Worm (Caenorhabditis elegans): ENCODE data around the gene cup-15.

The cup-15 gene

ce11 chrII:9310204-9310603 lies 42.6 kb upstream of the cup-15 start, which contains the start of gene cam-1:
TSS of gene cam-1 (minus strand) at chrII:9310304.
- no peak for TF ChIP-seq blmp-1 (tag; optimal IDR thresholded peaks at IDR 0.05)
- TF ChIP-seq M03D4.4 (tag; optimal IDR thresholded peaks at IDR 0.05): no peak
- TF ChIP-seq hlh-1 (tag; optimal IDR thresholded peaks at IDR 0.05): no peak
- TF ChIP-seq lsy-2 (tag; optimal IDR thresholded peaks at IDR 0.05): no peak
- no peak for TF ChIP-seq ceh-43 (GFP tag; optimal IDR thresholded peaks at IDR 0.05)
- no peak for TF ChIP-seq pha-4 (tag; optimal IDR thresholded peaks at IDR 0.05)
- TF ChIP-seq drap-1 (GFP tag; optimal IDR thresholded peaks at IDR 0.05): no peak
- no peak for TF ChIP-seq sem-2 (GFP tag; optimal IDR thresholded peaks at IDR 0.05)
- TF ChIP-seq elt-3 (tag; optimal IDR thresholded peaks at IDR 0.05): no peak
- no peak for TF ChIP-seq snpc-4 (tag; optimal IDR thresholded peaks at IDR 0.05)
- no peak for TF ChIP-seq nhr-28 (tag; optimal IDR thresholded peaks at IDR 0.05)
- no peak for TF ChIP-seq lin-13 (tag; optimal IDR thresholded peaks at IDR 0.05)
- no peak for TF ChIP-seq ceh-83 (GFP tag; optimal IDR thresholded peaks at IDR 0.05)
- TF ChIP-seq mls-2 (tag; optimal IDR thresholded peaks at IDR 0.05): no peak
- no peak for TF ChIP-seq mab-5 (tag; optimal IDR thresholded peaks at IDR 0.05)
- TF ChIP-seq sptf-1 (tag; optimal IDR thresholded peaks at IDR 0.05): no peak
- TF ChIP-seq cnd-1 (tag; optimal IDR thresholded peaks at IDR 0.05): no peak
- no peak for TF ChIP-seq nhr-12 (tag; optimal IDR thresholded peaks at IDR 0.05)
- no peak for TF ChIP-seq tbx-8 (GFP tag; optimal IDR thresholded peaks at IDR 0.05)

DNA sequence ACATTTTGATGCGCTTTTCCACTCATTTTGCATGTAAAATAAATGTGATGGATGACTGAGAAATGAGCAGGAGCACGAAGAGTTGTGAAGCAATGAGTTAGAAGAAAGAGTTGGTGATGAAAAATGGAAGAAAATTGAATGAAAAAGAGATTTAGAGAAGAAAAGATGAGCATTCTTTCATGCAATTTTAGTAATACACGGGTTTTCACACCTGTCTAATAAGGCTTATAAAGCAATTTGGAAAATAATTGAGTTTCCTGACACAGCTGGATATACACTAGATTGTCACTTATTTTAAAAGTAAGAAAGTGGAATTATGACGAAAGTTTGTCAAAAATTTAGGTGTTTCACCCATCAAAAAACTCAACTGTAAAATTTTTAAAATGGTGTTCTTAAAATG lies 42.0 kb upstream of the cup-15 start:
- TF ChIP-seq ces-1 (GFP tag; optimal IDR thresholded peaks at IDR 0.05): peak; percentile 90
- TF ChIP-seq blmp-1 (tag; optimal IDR thresholded peaks at IDR 0.05): no peak

DNA sequence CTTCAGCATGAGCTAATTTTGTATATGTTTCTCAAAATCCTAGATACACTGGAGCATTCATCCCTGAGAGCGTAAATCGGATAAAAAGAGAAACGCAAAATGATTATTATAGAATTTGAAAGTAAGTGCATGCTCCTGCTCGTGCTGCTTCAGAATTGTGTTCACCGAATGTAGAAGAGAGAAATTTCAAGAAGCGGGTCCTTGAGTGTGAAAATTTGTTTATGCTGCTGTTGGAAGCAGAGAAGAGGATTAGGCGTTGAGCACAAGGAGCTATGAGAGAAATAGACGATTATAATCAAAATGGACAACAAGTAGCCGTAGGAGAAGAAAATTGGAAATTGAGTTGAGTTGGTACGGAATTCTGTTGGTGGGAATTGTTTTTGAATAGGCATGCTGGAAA lies 41.1 kb upstream of the cup-15 start:
- TF ChIP-seq unc-62 (GFP tag; optimal IDR thresholded peaks at IDR 0.05): peak; percentile 25
- TF ChIP-seq nhr-28 (tag; optimal IDR thresholded peaks at IDR 0.05): no peak
- TF ChIP-seq ces-1 (GFP tag; optimal IDR thresholded peaks at IDR 0.05): peak; percentile 98

DNA sequence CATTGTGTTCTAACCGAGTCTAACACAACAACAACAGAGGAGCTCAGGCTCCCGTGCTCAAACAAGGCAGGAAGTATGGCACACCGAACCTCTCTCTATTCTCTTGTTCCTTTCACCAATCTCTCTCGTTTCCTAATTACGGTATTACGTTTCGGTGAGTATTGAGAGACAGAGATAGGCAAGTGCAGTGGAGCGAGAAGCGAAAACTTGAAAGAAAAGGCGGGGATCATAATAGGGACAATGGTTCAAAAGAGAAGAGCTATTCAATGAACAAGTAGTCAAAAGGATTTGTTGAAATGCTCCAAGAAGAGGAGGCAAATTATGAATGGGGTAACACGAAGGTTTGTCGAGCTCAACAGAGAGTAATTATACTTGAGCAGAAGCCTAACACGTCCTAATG lies 39.5 kb upstream of the cup-15 start:
- TF ChIP-seq elt-1 (tag; optimal IDR thresholded peaks at IDR 0.05; ENCODE audit: borderline replicate concordance, insufficient read depth) (no peak), nhr-28 (tag; optimal IDR thresholded peaks at IDR 0.05) (no peak), ces-1 (GFP tag; optimal IDR thresholded peaks at IDR 0.05) (peak; percentile 50), flh-1 (GFP tag; optimal IDR thresholded peaks at IDR 0.05) (no peak), sptf-1 (tag; optimal IDR thresholded peaks at IDR 0.05) (no peak), mab-5 (tag; optimal IDR thresholded peaks at IDR 0.05) (no peak), M03D4.4 (tag; optimal IDR thresholded peaks at IDR 0.05) (no peak), mls-2 (tag; optimal IDR thresholded peaks at IDR 0.05) (peak; percentile 1)

- TF ChIP-seq mls-2 (tag; optimal IDR thresholded peaks at IDR 0.05) (no peak), blmp-1 (tag; optimal IDR thresholded peaks at IDR 0.05) (no peak), lin-32 (GFP tag; optimal IDR thresholded peaks at IDR 0.05) (no peak), mep-1 (tag; optimal IDR thresholded peaks at IDR 0.05) (no peak), unc-39 (tag; optimal IDR thresholded peaks at IDR 0.05) (no peak), nhr-28 (tag; optimal IDR thresholded peaks at IDR 0.05) (no peak), nhr-12 (tag; optimal IDR thresholded peaks at IDR 0.05) (no peak), ztf-11 (tag; optimal IDR thresholded peaks at IDR 0.05) (no peak), ces-1 (GFP tag; optimal IDR thresholded peaks at IDR 0.05) (no peak), mab-5 (tag; optimal IDR thresholded peaks at IDR 0.05) (no peak)
Observed at ce11 chrII:9314733-9315132, 38.1 kb upstream of the cup-15 start.

- peak; percentile 91 for TF ChIP-seq unc-62 (GFP tag; optimal IDR thresholded peaks at IDR 0.05)
- TF ChIP-seq elt-3 (tag; optimal IDR thresholded peaks at IDR 0.05): no peak
- TF ChIP-seq ces-1 (GFP tag; optimal IDR thresholded peaks at IDR 0.05): peak; percentile 57
- TF ChIP-seq flh-1 (GFP tag; optimal IDR thresholded peaks at IDR 0.05): no peak
- no peak for TF ChIP-seq drap-1 (GFP tag; optimal IDR thresholded peaks at IDR 0.05)
Observed at ce11 chrII:9315692-9316091, 37.1 kb upstream of the cup-15 start.

DNA sequence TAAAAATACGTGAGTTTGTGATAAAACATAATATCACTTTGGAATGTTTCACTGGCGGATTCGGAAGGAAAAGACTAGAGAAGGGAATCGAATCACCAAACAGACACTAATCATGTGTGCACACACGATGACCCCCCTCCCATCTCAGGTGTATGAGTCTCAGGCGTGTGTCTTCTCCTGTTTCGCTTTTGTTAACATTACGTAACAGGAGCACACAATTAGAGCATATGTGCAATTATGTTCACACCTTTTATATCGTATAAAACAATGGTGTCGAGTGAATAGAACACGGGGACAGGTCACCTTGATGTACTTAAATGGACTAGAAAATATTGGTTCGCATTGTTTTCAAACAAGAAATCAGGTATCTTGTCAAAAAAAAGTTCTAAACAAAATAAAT lies 36.0 kb upstream of the cup-15 start:
- TF ChIP-seq ceh-39 (tag; optimal IDR thresholded peaks at IDR 0.05) (no peak), nhr-76 (tag; optimal IDR thresholded peaks at IDR 0.05) (no peak), nhr-237 (tag; optimal IDR thresholded peaks at IDR 0.05) (no peak), ham-2 (GFP tag; optimal IDR thresholded peaks at IDR 0.05) (no peak), zip-8 (tag; optimal IDR thresholded peaks at IDR 0.05) (peak; percentile 72), ceh-43 (GFP tag; optimal IDR thresholded peaks at IDR 0.05) (no peak), nhr-2 (tag; optimal IDR thresholded peaks at IDR 0.05) (peak; percentile 93), nhr-28 (tag; optimal IDR thresholded peaks at IDR 0.05) (no peak), pha-4 (tag; optimal IDR thresholded peaks at IDR 0.05) (peak; percentile 2), unc-39 (tag; optimal IDR thresholded peaks at IDR 0.05) (peak; percentile 38), cnd-1 (tag; optimal IDR thresholded peaks at IDR 0.05) (peak; percentile 30), nhr-12 (tag; optimal IDR thresholded peaks at IDR 0.05) (no peak), mep-1 (tag; optimal IDR thresholded peaks at IDR 0.05) (no peak), unc-62 (GFP tag; optimal IDR thresholded peaks at IDR 0.05) (no peak), M03D4.4 (tag; optimal IDR thresholded peaks at IDR 0.05) (no peak)
